Worm (Caenorhabditis elegans) whole organism, L4 larva: Measurements from ENCODE around the gene cpg-9.

Experiments used
- arid-1 ChIP-seq: fragments of 200-800 bp; sonication (Bioruptor generic); conservative IDR thresholded peaks from 2 replicates; pipeline ENCODE4 v1.3.6; 2022; ENCODE audit warnings: missing genetic modification reagents, missing genetic modification characterization, missing compliant biosample characterization
- daf-12 ChIP-seq: fragments of 150-350 bp; optimal IDR thresholded peaks from 2 replicates; lab custom pipeline; 2014; ENCODE audit warnings: missing biosample characterization, missing genetic modification reagents, missing genetic modification characterization
- fkh-10 ChIP-seq: fragments of 150-350 bp; optimal IDR thresholded peaks from 2 replicates; lab custom pipeline; 2014; ENCODE audit warnings: missing biosample characterization, missing genetic modification reagents, missing genetic modification characterization
- zag-1 ChIP-seq: fragments of 150-350 bp; optimal IDR thresholded peaks from 2 replicates; lab custom pipeline; 2014; ENCODE audit warnings: missing biosample characterization, missing genetic modification characterization

ce11 chrIV:3069619-3070260, at the start of gene cpg-9:
- TF ChIP-seq fkh-10 (no peak), zag-1 (tag; lab: Kevin White, UChicago) (no peak), arid-1 (GFP tag; lab: Robert Waterston, UW) (no peak), daf-12 (tag; lab: Kevin White, UChicago) (no peak)
